Fruit fly (Drosophila melanogaster) whole organism, embryonic: ENCODE results near the gene CG4615.

ENCODE experiments used
- Asciz ChIP-seq: fragments of 200-800 bp; sonication (Bioruptor generic); optimal IDR thresholded peaks from 2 replicates; lab custom pipeline; 2017; ENCODE audit warnings: missing biosample characterization, mild to moderate bottlenecking, missing genetic modification characterization, missing genetic modification reagents
- BtbVII ChIP-seq: fragments of 200-800 bp; sonication (Bioruptor generic); optimal IDR thresholded peaks from 3 replicates; lab custom pipeline; 2017; ENCODE audit warnings: missing biosample characterization, mild to moderate bottlenecking, missing genetic modification characterization
- CG10147 ChIP-seq: fragments of 200-800 bp; sonication (Bioruptor generic); optimal IDR thresholded peaks from 2 replicates; lab custom pipeline; 2019; ENCODE audit warnings: missing biosample characterization, mild to moderate bottlenecking, missing genetic modification characterization, moderate library complexity
- CG10431 ChIP-seq: fragments of 200-800 bp; sonication (Bioruptor generic); optimal IDR thresholded peaks from 3 replicates; lab custom pipeline; 2018; ENCODE audit warnings: missing biosample characterization, mild to moderate bottlenecking, missing genetic modification characterization
- CG11695 ChIP-seq: fragments of 200-800 bp; sonication (Bioruptor generic); IDR thresholded peaks from 3 replicates; pipeline ENCODE4 v1.3.6; 2022; ENCODE audit warnings: missing biosample characterization, missing genetic modification characterization
- CG13287 ChIP-seq: fragments of 200-800 bp; sonication (Bioruptor generic); IDR thresholded peaks from 2 replicates; pipeline ENCODE4 v1.3.6; 2022; ENCODE audit warnings: missing biosample characterization, missing genetic modification characterization; ENCODE audit not compliant: partially characterized antibody
- CG13296 ChIP-seq: fragments of 200-800 bp; sonication (Bioruptor generic); optimal IDR thresholded peaks from 3 replicates; lab custom pipeline; 2018; ENCODE audit warnings: missing biosample characterization, mild to moderate bottlenecking, missing genetic modification characterization
- CG14050 ChIP-seq: fragments of 200-800 bp; sonication (Bioruptor generic); IDR thresholded peaks from 3 replicates; pipeline ENCODE4 v1.3.6; 2022; ENCODE audit warnings: missing biosample characterization, missing genetic modification characterization
- CG15696 ChIP-seq: fragments of 200-800 bp; sonication (Bioruptor generic); optimal IDR thresholded peaks from 2 replicates; lab custom pipeline; 2019; ENCODE audit warnings: missing biosample characterization, mild to moderate bottlenecking, missing genetic modification characterization, moderate library complexity
- CG1602 ChIP-seq: fragments of 200-800 bp; sonication (Bioruptor generic); optimal IDR thresholded peaks from 3 replicates; lab custom pipeline; 2016; ENCODE audit warnings: missing biosample characterization, missing genetic modification characterization
- CG31441 ChIP-seq: fragments of 200-800 bp; sonication (Bioruptor generic); IDR thresholded peaks from 2 replicates; pipeline ENCODE4 v1.3.6; 2022; ENCODE audit warnings: missing biosample characterization, missing genetic modification characterization
- CG34224 ChIP-seq: fragments of 200-800 bp; sonication (Bioruptor generic); IDR thresholded peaks from 3 replicates; pipeline ENCODE4 v1.3.6; 2022; ENCODE audit warnings: missing biosample characterization, missing genetic modification characterization; ENCODE audit not compliant: partially characterized antibody
- CG34376 ChIP-seq: fragments of 200-800 bp; sonication (Bioruptor generic); optimal IDR thresholded peaks from 2 replicates; lab custom pipeline; 2018; ENCODE audit warnings: missing biosample characterization, mild to moderate bottlenecking, missing genetic modification characterization
- CG3726 ChIP-seq: fragments of 200-800 bp; sonication (Bioruptor generic); IDR thresholded peaks from 3 replicates; pipeline ENCODE4, ENCODE4 v1.3.6; 2022; ENCODE audit warnings: missing biosample characterization, missing genetic modification characterization
- CG3838 ChIP-seq: fragments of 200-800 bp; sonication (Bioruptor generic); optimal IDR thresholded peaks from 3 replicates; lab custom pipeline; 2016; ENCODE audit warnings: missing biosample characterization, missing genetic modification characterization
- CG4617 ChIP-seq: fragments of 200-800 bp; sonication (Bioruptor generic); optimal IDR thresholded peaks from 3 replicates; lab custom pipeline; 2016; ENCODE audit warnings: missing biosample characterization, missing genetic modification characterization, borderline replicate concordance
- CG5953 ChIP-seq: fragments of 200-800 bp; sonication (Bioruptor generic); IDR thresholded peaks from 2 replicates; pipeline ENCODE4 v1.3.6; 2022; ENCODE audit warnings: missing biosample characterization, missing genetic modification characterization
- CG6272 ChIP-seq: fragments of 200-800 bp; sonication (Bioruptor generic); IDR thresholded peaks from 2 replicates; pipeline ENCODE4 v1.3.6; 2022; ENCODE audit warnings: missing biosample characterization, missing genetic modification characterization
- CG9437 ChIP-seq: fragments of 200-800 bp; sonication (Bioruptor generic); optimal IDR thresholded peaks from 2 replicates; lab custom pipeline; 2018; ENCODE audit warnings: missing biosample characterization, mild to moderate bottlenecking, missing genetic modification characterization
- Dad ChIP-seq: fragments of 200-800 bp; sonication (Bioruptor generic); optimal IDR thresholded peaks from 3 replicates; lab custom pipeline; 2016; ENCODE audit warnings: missing biosample characterization, missing genetic modification characterization
- Doc3 ChIP-seq: fragments of 200-800 bp; sonication (Bioruptor generic); IDR thresholded peaks from 3 replicates; pipeline ENCODE4 v1.3.6; 2022; ENCODE audit warnings: missing biosample characterization, missing genetic modification characterization; ENCODE audit not compliant: partially characterized antibody
- Dref ChIP-seq: fragments of 200-800 bp; sonication (Bioruptor generic); IDR thresholded peaks from 2 replicates; pipeline ENCODE4 v1.3.6; 2022; ENCODE audit warnings: missing biosample characterization, missing genetic modification characterization
- HHEX ChIP-seq: fragments of 200-800 bp; sonication (Bioruptor generic); optimal IDR thresholded peaks from 3 replicates; lab custom pipeline; 2017; ENCODE audit warnings: missing biosample characterization, mild to moderate bottlenecking, missing genetic modification characterization, missing genetic modification reagents
- Hr3 ChIP-seq: fragments of 200-800 bp; sonication (Bioruptor generic); optimal IDR thresholded peaks from 3 replicates; lab custom pipeline; 2016; ENCODE audit warnings: missing biosample characterization, missing genetic modification characterization
- MESR4 ChIP-seq: fragments of 200-800 bp; sonication (Bioruptor generic); optimal IDR thresholded peaks from 2 replicates; lab custom pipeline; 2018; ENCODE audit warnings: missing biosample characterization, mild to moderate bottlenecking, missing genetic modification characterization, moderate library complexity
- Mad ChIP-seq: fragments of 200-800 bp; sonication (Bioruptor generic); optimal IDR thresholded peaks from 2 replicates; lab custom pipeline; 2016; ENCODE audit warnings: missing biosample characterization, missing genetic modification characterization
- Myb ChIP-seq: fragments of 200-800 bp; sonication (Bioruptor generic); optimal IDR thresholded peaks from 2 replicates; lab custom pipeline; 2016; ENCODE audit warnings: missing biosample characterization, missing genetic modification characterization
- NfI ChIP-seq: fragments of 200-800 bp; sonication (Bioruptor generic); optimal IDR thresholded peaks from 3 replicates; lab custom pipeline; 2018; ENCODE audit warnings: missing biosample characterization, mild to moderate bottlenecking, missing genetic modification characterization, moderate library complexity
- Sox100B ChIP-seq: fragments of 200-800 bp; sonication (Bioruptor generic); optimal IDR thresholded peaks from 3 replicates; lab custom pipeline; 2018; ENCODE audit warnings: missing biosample characterization, mild to moderate bottlenecking, missing genetic modification characterization
- TFAM ChIP-seq: fragments of 200-800 bp; sonication (Bioruptor generic); optimal IDR thresholded peaks from 2 replicates; lab custom pipeline; 2017; ENCODE audit warnings: missing biosample characterization, missing genetic modification characterization, inconsistent platforms
- ab ChIP-seq: fragments of 200-800 bp; sonication (Bioruptor generic); optimal IDR thresholded peaks from 2 replicates; lab custom pipeline; 2016; ENCODE audit warnings: missing biosample characterization, missing genetic modification characterization
- ac ChIP-seq: fragments of 200-800 bp; sonication (Bioruptor generic); optimal IDR thresholded peaks from 3 replicates; lab custom pipeline; 2017; ENCODE audit warnings: missing biosample characterization, mild to moderate bottlenecking, missing genetic modification characterization
- bsh ChIP-seq, 2 experiments: fragments of 200-800 bp; sonication (Bioruptor generic); optimal IDR thresholded peaks; 2 replicates each; lab custom pipeline; 2017 to 2018; ENCODE audit warnings: mild to moderate bottlenecking in 2 of 2, missing biosample characterization in 2 of 2, missing genetic modification characterization in 2 of 2, moderate library complexity in 1 of 2
- corto ChIP-seq: fragments of 200-800 bp; sonication (Bioruptor generic); optimal IDR thresholded peaks from 2 replicates; lab custom pipeline; 2016; ENCODE audit warnings: missing biosample characterization, mild to moderate bottlenecking, missing genetic modification characterization, moderate library complexity
- crc ChIP-seq: fragments of 200-800 bp; sonication (Bioruptor generic); optimal IDR thresholded peaks from 2 replicates; lab custom pipeline; 2016; ENCODE audit warnings: missing biosample characterization, missing genetic modification characterization
- ftz-f1 ChIP-seq: fragments of 200-800 bp; sonication (Bioruptor generic); optimal IDR thresholded peaks from 2 replicates; lab custom pipeline; 2016; ENCODE audit warnings: missing biosample characterization, missing genetic modification characterization
- gcm ChIP-seq: fragments of 200-800 bp; sonication (Bioruptor generic); optimal IDR thresholded peaks from 2 replicates; lab custom pipeline; 2019; ENCODE audit warnings: missing biosample characterization, mild to moderate bottlenecking, missing genetic modification characterization, moderate library complexity
- gcm2 ChIP-seq: fragments of 200-800 bp; sonication (Bioruptor generic); optimal IDR thresholded peaks from 2 replicates; lab custom pipeline; 2016; ENCODE audit warnings: missing biosample characterization, missing genetic modification characterization
- gsb-n ChIP-seq: fragments of 200-800 bp; sonication (Bioruptor generic); optimal IDR thresholded peaks from 3 replicates; lab custom pipeline; 2018; ENCODE audit warnings: missing biosample characterization, mild to moderate bottlenecking, missing genetic modification characterization
- ham ChIP-seq: fragments of 200-800 bp; sonication (Bioruptor generic); IDR thresholded peaks from 2 replicates; pipeline ENCODE4 v1.3.6; 2022; ENCODE audit warnings: missing biosample characterization, missing genetic modification characterization
- her ChIP-seq: fragments of 200-800 bp; sonication (Bioruptor generic); optimal IDR thresholded peaks from 2 replicates; lab custom pipeline; 2016; ENCODE audit warnings: missing biosample characterization, missing genetic modification characterization
- insv ChIP-seq, 2 experiments: fragments of 200-800 bp; sonication (Bioruptor generic); optimal IDR thresholded peaks; 3 replicates each; lab custom pipeline; 2016 to 2018; ENCODE audit warnings: missing biosample characterization in 2 of 2, missing genetic modification characterization in 2 of 2
- jigr1 ChIP-seq: fragments of 200-800 bp; sonication (Bioruptor generic); IDR thresholded peaks from 3 replicates; pipeline ENCODE4 v1.3.6; 2022; ENCODE audit warnings: missing biosample characterization, missing genetic modification characterization
- ken ChIP-seq: fragments of 200-800 bp; sonication (Bioruptor generic); IDR thresholded peaks from 3 replicates; pipeline ENCODE4 v1.3.6; 2022; ENCODE audit warnings: missing biosample characterization, missing genetic modification characterization
- lola ChIP-seq, 3 experiments: fragments of >200 bp in 2 of 3; fragments of 200-800 bp in 1 of 3; sonication (Bioruptor generic) in 1 of 3; optimal IDR thresholded peaks; 2 replicates each; lab custom pipeline; 2017 to 2019; ENCODE audit warnings: missing biosample characterization in 3 of 3, missing genetic modification characterization in 3 of 3, mild to moderate bottlenecking in 1 of 3, moderate library complexity in 1 of 3
- odd ChIP-seq: fragments of 200-800 bp; sonication (Bioruptor generic); optimal IDR thresholded peaks from 2 replicates; lab custom pipeline; 2017; ENCODE audit warnings: missing biosample characterization, mild to moderate bottlenecking, missing genetic modification characterization
- run ChIP-seq: fragments of 200-800 bp; sonication (Bioruptor generic); optimal IDR thresholded peaks from 3 replicates; lab custom pipeline; 2018; ENCODE audit warnings: missing biosample characterization, mild to moderate bottlenecking, missing genetic modification characterization
- sim ChIP-seq: fragments of 200-800 bp; sonication (Bioruptor generic); IDR thresholded peaks from 2 replicates; pipeline ENCODE4 v1.3.6; 2022; ENCODE audit warnings: missing biosample characterization, missing genetic modification characterization
- sna ChIP-seq: fragments of 200-800 bp; sonication (Bioruptor generic); IDR thresholded peaks from 2 replicates; pipeline ENCODE4 v1.3.6; 2022; ENCODE audit warnings: missing biosample characterization, missing genetic modification characterization; ENCODE audit not compliant: partially characterized antibody
- stc ChIP-seq: fragments of 200-800 bp; sonication (Bioruptor generic); IDR thresholded peaks from 2 replicates; pipeline ENCODE4 v1.3.6; 2022; ENCODE audit warnings: missing biosample characterization, missing genetic modification characterization
- zen2 ChIP-seq: fragments of 200-800 bp; sonication (Bioruptor generic); IDR thresholded peaks from 3 replicates; pipeline ENCODE4 v1.3.6; 2022; ENCODE audit warnings: missing biosample characterization, missing genetic modification characterization; ENCODE audit not compliant: partially characterized antibody

Gene CG4615

DNA sequence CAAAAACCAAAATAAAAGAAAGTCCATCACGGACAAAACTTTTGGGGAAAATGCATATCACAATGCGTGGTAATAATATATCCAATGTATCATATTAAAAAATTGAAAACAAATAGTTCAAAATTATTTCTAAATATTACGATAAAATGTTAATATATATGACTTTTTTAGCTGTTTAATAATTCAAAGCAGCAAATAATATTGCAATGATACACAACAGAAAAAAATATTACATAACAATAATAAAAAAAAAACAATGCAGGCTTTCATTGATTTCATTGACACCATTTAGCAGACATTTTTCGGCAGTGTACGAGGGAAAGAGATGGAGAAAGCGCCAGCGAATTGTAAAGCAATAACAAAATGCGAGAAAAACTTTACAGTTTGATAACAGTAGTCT lies 7.2 kb downstream of the CG4615 start:
- TF ChIP-seq CG31441 (GFP tag; lab: Robert Waterston, UW) = peak; percentile 50
- TF ChIP-seq Hr3 (GFP tag; lab: Kevin White, UChicago) = peak; percentile 30
- peak; percentile 46 for TF ChIP-seq Asciz (GFP tag; lab: Kevin White, UChicago)
- no peak for TF ChIP-seq CG13296 (GFP tag; lab: Kevin White, UChicago)
- no peak for TF ChIP-seq stc (GFP tag; lab: Robert Waterston, UW)
- no peak for TF ChIP-seq CG10147
- no peak for TF ChIP-seq Dref (GFP tag; lab: Robert Waterston, UW)
- no peak for TF ChIP-seq CG34224 (GFP tag; lab: Robert Waterston, UW)
- no peak for TF ChIP-seq ham
- peak; percentile 29 for TF ChIP-seq CG4617 (GFP tag; lab: Kevin White, UChicago)
- no peak for TF ChIP-seq CG13287 (GFP tag; lab: Robert Waterston, UW)
- TF ChIP-seq Sox100B (GFP tag; lab: Kevin White, UChicago) = peak; percentile 36
- peak; percentile 24 for TF ChIP-seq CG9437 (GFP tag; lab: Kevin White, UChicago)
- TF ChIP-seq gsb-n (tag; lab: Kevin White, UChicago) = peak; percentile 4
- TF ChIP-seq lola (GFP tag; optimal IDR thresholded peaks at IDR 0.05; lab: Kevin White, UChicago) = peak in 1 of 3 experiments; percentile 8
- no peak for TF ChIP-seq CG15696
- no peak for TF ChIP-seq insv (GFP tag; optimal IDR thresholded peaks at IDR 0.05; lab: Kevin White, UChicago)
- no peak for TF ChIP-seq ken
- TF ChIP-seq Dad (GFP tag; lab: Kevin White, UChicago) = no peak
- TF ChIP-seq CG6272 (GFP tag; lab: Robert Waterston, UW) = no peak
- TF ChIP-seq gcm2 (GFP tag; lab: Kevin White, UChicago) = no peak
- TF ChIP-seq CG3726 (GFP tag; lab: Robert Waterston, UW) = no peak
- no peak for TF ChIP-seq MESR4 (GFP tag; lab: Kevin White, UChicago)
- peak; percentile 36 for TF ChIP-seq CG1602
- TF ChIP-seq her (GFP tag; lab: Kevin White, UChicago) = no peak
- no peak for TF ChIP-seq ab (GFP tag; lab: Kevin White, UChicago)
- no peak for TF ChIP-seq CG34376 (GFP tag; lab: Kevin White, UChicago)
- no peak for TF ChIP-seq ac (GFP tag; lab: Kevin White, UChicago)
- TF ChIP-seq run (tag; lab: Kevin White, UChicago) = no peak
- no peak for TF ChIP-seq sim (GFP tag; lab: Robert Waterston, UW)
- no peak for TF ChIP-seq zen2
- TF ChIP-seq Doc3 (GFP tag; lab: Robert Waterston, UW) = no peak
- TF ChIP-seq Mad (GFP tag; lab: Kevin White, UChicago) = no peak
- TF ChIP-seq corto = no peak
- TF ChIP-seq CG14050 (GFP tag; lab: Robert Waterston, UW) = no peak
- no peak for TF ChIP-seq odd (GFP tag; lab: Kevin White, UChicago)
- TF ChIP-seq BtbVII (GFP tag; lab: Kevin White, UChicago) = no peak
- peak; percentile 1 for TF ChIP-seq HHEX
- peak in 1 of 2 experiments; percentile 71 for TF ChIP-seq bsh (GFP tag; optimal IDR thresholded peaks at IDR 0.05; lab: Kevin White, UChicago)
- TF ChIP-seq sna = no peak
- no peak for TF ChIP-seq CG11695
- TF ChIP-seq crc (GFP tag; lab: Kevin White, UChicago) = no peak
- TF ChIP-seq TFAM (GFP tag; lab: Kevin White, UChicago) = no peak
- no peak for TF ChIP-seq jigr1 (GFP tag; lab: Robert Waterston, UW)
- no peak for TF ChIP-seq ftz-f1 (GFP tag; lab: Kevin White, UChicago)
- no peak for TF ChIP-seq gcm (GFP tag; lab: Kevin White, UChicago)
- no peak for TF ChIP-seq NfI (GFP tag; lab: Kevin White, UChicago)
- 0 out of 2 replicates have a peak, but pooled peaks have one; percentile 31 for TF ChIP-seq CG5953 (GFP tag; lab: Robert Waterston, UW)
- no peak for TF ChIP-seq Myb (GFP tag; lab: Kevin White, UChicago)
- no peak for TF ChIP-seq CG3838 (GFP tag; lab: Kevin White, UChicago)
- no peak for TF ChIP-seq CG10431 (GFP tag; lab: Kevin White, UChicago)
